Worm (Caenorhabditis elegans) whole organism, L4 larva: ENCODE data around the gene Y73F4A.1.

Experiments
- F37D6.2 ChIP-seq: sonication (generic microtip); optimal IDR thresholded peaks from 2 replicates; lab custom pipeline; 2016; ENCODE audit warnings: mild to moderate bottlenecking, missing genetic modification characterization, missing compliant biosample characterization
- T20F7.1 ChIP-seq: fragments of 200-800 bp; sonication (Bioruptor generic); optimal IDR thresholded peaks from 2 replicates; lab custom pipeline; 2018; ENCODE audit warnings: mild to moderate bottlenecking, missing genetic modification characterization, missing compliant biosample characterization
- Y75B8A.6 ChIP-seq: fragments of 200-800 bp; sonication (Bioruptor generic); IDR thresholded peaks from 2 replicates; pipeline ENCODE4 v1.3.6; 2022; ENCODE audit warnings: missing genetic modification reagents, missing genetic modification characterization, missing compliant biosample characterization
- ZK337.2 ChIP-seq: fragments of 200-800 bp; sonication (Bioruptor generic); IDR thresholded peaks from 2 replicates; pipeline ENCODE4 v1.3.6; 2022; ENCODE audit warnings: missing genetic modification reagents, missing genetic modification characterization, missing compliant biosample characterization
- aha-1 ChIP-seq: fragments of 150-350 bp; peaks from one replicate; lab custom pipeline; 2014; ENCODE audit warnings: missing biosample characterization, missing genetic modification characterization
- arid-1 ChIP-seq: fragments of 200-800 bp; sonication (Bioruptor generic); conservative IDR thresholded peaks from 2 replicates; pipeline ENCODE4 v1.3.6; 2022; ENCODE audit warnings: missing genetic modification reagents, missing genetic modification characterization, missing compliant biosample characterization
- attf-4 ChIP-seq: sonication (generic microtip); optimal IDR thresholded peaks from 3 replicates; lab custom pipeline; 2017; ENCODE audit warnings: missing biosample characterization, missing genetic modification characterization
- ceh-20 ChIP-seq: fragments of 200-800 bp; sonication (Bioruptor generic); IDR thresholded peaks from 2 replicates; pipeline ENCODE4 v1.3.6; 2022; ENCODE audit warnings: missing genetic modification reagents, missing genetic modification characterization, missing compliant biosample characterization
- ceh-32 ChIP-seq: sonication (generic microtip); optimal IDR thresholded peaks from 2 replicates; lab custom pipeline; 2016; ENCODE audit warnings: mild to moderate bottlenecking, missing genetic modification characterization, missing compliant biosample characterization; ENCODE audit not compliant: poor library complexity
- ceh-44 ChIP-seq: fragments of 200-800 bp; sonication (Bioruptor generic); IDR thresholded peaks from 2 replicates; pipeline ENCODE4 v1.3.6; 2022; ENCODE audit warnings: missing genetic modification reagents, missing genetic modification characterization, missing compliant biosample characterization
- ceh-62 ChIP-seq: sonication (generic microtip); optimal IDR thresholded peaks from 2 replicates; lab custom pipeline; 2017; ENCODE audit warnings: missing biosample characterization, missing genetic modification characterization
- daf-16 ChIP-seq, 3 experiments: sonication (generic microtip); optimal IDR thresholded peaks; 2 replicates each; lab custom pipeline; 2016 to 2017; ENCODE audit warnings: missing genetic modification characterization in 3 of 3, missing genetic modification reagents in 3 of 3, mild to moderate bottlenecking in 2 of 3, missing compliant biosample characterization in 2 of 3, missing biosample characterization in 1 of 3, moderate library complexity in 1 of 3
- dmd-6 ChIP-seq: fragments of 200-800 bp; sonication (Bioruptor generic); IDR thresholded peaks from 2 replicates; pipeline ENCODE4 v1.3.6; 2022; ENCODE audit warnings: missing genetic modification reagents, missing genetic modification characterization, missing compliant biosample characterization
- dve-1 ChIP-seq: sonication (generic microtip); optimal IDR thresholded peaks from 2 replicates; lab custom pipeline; 2017; ENCODE audit warnings: antibody characterized with exemption, mild to moderate bottlenecking, missing genetic modification characterization, missing compliant biosample characterization; ENCODE audit not compliant: insufficient read depth
- fkh-10 ChIP-seq: fragments of 150-350 bp; optimal IDR thresholded peaks from 2 replicates; lab custom pipeline; 2014; ENCODE audit warnings: missing biosample characterization, missing genetic modification reagents, missing genetic modification characterization
- hif-1 ChIP-seq, 2 experiments: sonication (generic microtip); optimal IDR thresholded peaks; 2 replicates each; lab custom pipeline; 2016 to 2017; ENCODE audit warnings: missing compliant biosample characterization in 2 of 2, missing genetic modification characterization in 2 of 2, missing genetic modification reagents in 2 of 2, missing genotype in 2 of 2, mild to moderate bottlenecking in 1 of 2
- hlh-11 ChIP-seq: fragments of 200-800 bp; sonication (Bioruptor generic); optimal IDR thresholded peaks from 2 replicates; lab custom pipeline; 2018; ENCODE audit warnings: mild to moderate bottlenecking, missing genetic modification characterization, missing compliant biosample characterization
- hlh-30 ChIP-seq: sonication (generic microtip); optimal IDR thresholded peaks from 2 replicates; lab custom pipeline; 2017; ENCODE audit warnings: antibody characterized with exemption, mild to moderate bottlenecking, missing genetic modification characterization, missing compliant biosample characterization; ENCODE audit not compliant: insufficient read depth
- hmg-1.1 ChIP-seq: fragments of 200-800 bp; sonication (Bioruptor generic); IDR thresholded peaks from 2 replicates; pipeline ENCODE4 v1.3.6; 2022; ENCODE audit warnings: missing genetic modification reagents, missing genetic modification characterization, missing compliant biosample characterization
- jun-1 ChIP-seq: fragments of 150-350 bp; optimal IDR thresholded peaks from 2 replicates; lab custom pipeline; 2014; ENCODE audit warnings: missing biosample characterization, missing genetic modification reagents, missing genetic modification characterization
- lin-15B ChIP-seq: fragments of 150-350 bp; sonication (generic microtip); optimal IDR thresholded peaks from 3 replicates; lab custom pipeline; 2014; ENCODE audit warnings: missing biosample characterization, missing genetic modification characterization
- lin-38 ChIP-seq: fragments of 200-800 bp; sonication (Bioruptor generic); IDR thresholded peaks from 2 replicates; pipeline ENCODE4 v1.3.6; 2022; ENCODE audit warnings: missing genetic modification reagents, missing genetic modification characterization, missing compliant biosample characterization
- lsy-2 ChIP-seq, 2 experiments: fragments of 150-350 bp in 1 of 2; sonication (generic microtip) in 1 of 2; optimal IDR thresholded peaks; 2 replicates each; lab custom pipeline; 2014 to 2017; ENCODE audit warnings: missing biosample characterization in 2 of 2, missing genetic modification characterization in 2 of 2
- madf-9 ChIP-seq: fragments of 200-800 bp; sonication (Bioruptor generic); conservative IDR thresholded peaks from 2 replicates; pipeline ENCODE4 v1.3.6; 2022; ENCODE audit warnings: missing genetic modification reagents, missing genetic modification characterization, missing compliant biosample characterization
- mdl-1 ChIP-seq, 2 experiments: fragments of 150-350 bp in 1 of 2; sonication (generic microtip) in 1 of 2; optimal IDR thresholded peaks; 2 replicates each; lab custom pipeline; 2014 to 2017; ENCODE audit warnings: missing biosample characterization in 2 of 2, missing genetic modification characterization in 2 of 2
- mes-2 ChIP-seq: sonication (generic microtip); optimal IDR thresholded peaks from 2 replicates; lab custom pipeline; 2016; ENCODE audit warnings: missing genotype, mild to moderate bottlenecking, missing genetic modification characterization, missing compliant biosample characterization; ENCODE audit not compliant: poor library complexity, severe bottlenecking
- mxl-3 ChIP-seq: fragments of 200-800 bp; sonication (Bioruptor generic); optimal IDR thresholded peaks from 2 replicates; lab custom pipeline; 2018; ENCODE audit warnings: mild to moderate bottlenecking, missing genetic modification characterization, missing compliant biosample characterization
- nhr-11 ChIP-seq: fragments of 150-350 bp; optimal IDR thresholded peaks from 2 replicates; lab custom pipeline; 2014; ENCODE audit warnings: missing biosample characterization, missing genetic modification characterization
- nhr-28 ChIP-seq: fragments of 150-350 bp; optimal IDR thresholded peaks from 2 replicates; lab custom pipeline; 2014; ENCODE audit warnings: missing biosample characterization, missing genetic modification characterization
- nhr-41 ChIP-seq: fragments of 200-800 bp; sonication (Bioruptor generic); IDR thresholded peaks from 2 replicates; pipeline ENCODE4 v1.3.6; 2022; ENCODE audit warnings: missing genetic modification reagents, missing genetic modification characterization, missing compliant biosample characterization
- nhr-42 ChIP-seq: fragments of 200-800 bp; sonication (Bioruptor generic); IDR thresholded peaks from 2 replicates; pipeline ENCODE4 v1.3.6; 2022; ENCODE audit warnings: missing genetic modification characterization, missing compliant biosample characterization
- nhr-48 ChIP-seq: sonication (generic microtip); optimal IDR thresholded peaks from 2 replicates; lab custom pipeline; 2016; ENCODE audit warnings: mild to moderate bottlenecking, missing genetic modification characterization, missing compliant biosample characterization
- pha-4 ChIP-seq, 2 experiments: fragments of 150-350 bp in 1 of 2; fragments of 200-800 bp in 1 of 2; sonication (Bioruptor generic) in 1 of 2; IDR thresholded peaks in 1 of 2; optimal IDR thresholded peaks in 1 of 2; 2 replicates each; pipeline versions ENCODE4 v1.3.6 to Lab custom; 2014 to 2022; ENCODE audit warnings: missing genetic modification characterization in 2 of 2, missing genetic modification reagents in 2 of 2, missing biosample characterization in 1 of 2, missing compliant biosample characterization in 1 of 2
- pqm-1 ChIP-seq: sonication (generic microtip); optimal IDR thresholded peaks from 2 replicates; lab custom pipeline; 2017; ENCODE audit warnings: missing biosample characterization, missing genetic modification characterization
- set-16 ChIP-seq: fragments of 200-800 bp; sonication (Bioruptor generic); IDR thresholded peaks from 2 replicates; pipeline ENCODE4 v1.3.6; 2022; ENCODE audit warnings: missing genetic modification reagents, missing genetic modification characterization, missing compliant biosample characterization
- snpc-1.2 ChIP-seq: fragments of 200-800 bp; sonication (Bioruptor generic); IDR thresholded peaks from 2 replicates; pipeline ENCODE4 v1.3.6; 2022; ENCODE audit warnings: missing genetic modification reagents, missing genetic modification characterization, missing compliant biosample characterization
- zip-2 ChIP-seq: fragments of 150-350 bp; optimal IDR thresholded peaks from 2 replicates; lab custom pipeline; 2014; ENCODE audit warnings: missing biosample characterization, missing genetic modification characterization

Y73F4A.1 gene

DNA sequence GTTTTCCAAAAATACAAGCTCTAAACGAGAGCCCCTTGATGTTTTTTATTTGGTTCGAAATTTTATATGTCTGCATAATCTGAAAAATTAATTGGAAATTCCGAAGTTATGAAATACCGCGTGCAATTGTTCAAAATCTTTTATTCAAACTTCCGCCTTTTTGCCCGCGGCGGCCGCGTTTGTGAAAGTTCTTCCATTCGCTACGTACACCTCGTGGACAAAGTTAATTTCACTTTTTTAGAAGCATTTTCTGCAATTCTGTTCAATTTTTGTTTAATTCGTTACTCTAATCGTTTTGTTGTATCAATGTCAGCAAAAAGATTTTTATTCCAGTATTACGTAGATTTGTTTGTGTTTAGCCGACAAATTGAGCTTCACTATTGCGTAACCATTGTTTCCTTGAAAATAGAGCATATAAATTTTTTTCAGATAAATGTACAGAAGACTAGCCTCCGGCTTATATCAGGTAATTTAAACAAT is 29.1 kb upstream of the Y73F4A.1 start, which contains the start of gene mppb-1 (continued):
- no peak for TF ChIP-seq jun-1
- TF ChIP-seq mdl-1 (tag; optimal IDR thresholded peaks at IDR 0.05; lab: Kevin White, UChicago) = peak in 1 of 2 experiments; percentile 61
- TF ChIP-seq ceh-44 (GFP tag; lab: Robert Waterston, UW) = peak; percentile 84
- peak; percentile 55 for TF ChIP-seq nhr-28 (tag; lab: Kevin White, UChicago)
- TF ChIP-seq Y75B8A.6 (GFP tag; lab: Robert Waterston, UW) = 0 out of 2 replicates have a peak, but pooled peaks have one; percentile 16
- TF ChIP-seq snpc-1.2 (GFP tag; lab: Robert Waterston, UW) = peak; percentile 56; the same call in 1 of the 2 replicates
- TF ChIP-seq hlh-30 = peak; percentile 63
- no peak for TF ChIP-seq nhr-11 (tag; lab: Kevin White, UChicago)
- TF ChIP-seq ZK337.2 (GFP tag; lab: Robert Waterston, UW) = peak; percentile 94
- peak; percentile 76 for TF ChIP-seq fkh-10 (GFP tag; lab: Kevin White, UChicago)
- TF ChIP-seq hif-1 (tag; optimal IDR thresholded peaks at IDR 0.05; lab: Kevin White, UChicago) = peak in 1 of 2 experiments; percentile 95
- peak; percentile 84 for TF ChIP-seq madf-9 (GFP tag; lab: Robert Waterston, UW)
- no peak for TF ChIP-seq arid-1 (GFP tag; lab: Robert Waterston, UW)
- TF ChIP-seq pha-4 (GFP tag; IDR thresholded peaks at IDR 0.05; lab: Robert Waterston, UW) = peak; percentile 62; the same call in 1 of the 2 replicates
- TF ChIP-seq pha-4 (tag; optimal IDR thresholded peaks at IDR 0.05; lab: Kevin White, UChicago) = peak; percentile 15
- no peak for TF ChIP-seq ceh-62
- TF ChIP-seq mxl-3 = peak; percentile 51
- TF ChIP-seq nhr-42 (GFP tag; lab: Robert Waterston, UW) = 0 out of 2 replicates have a peak, but pooled peaks have one; percentile 34
- TF ChIP-seq lsy-2 (tag; optimal IDR thresholded peaks at IDR 0.05; lab: Kevin White, UChicago) = peak in 1 of 2 experiments; percentile 87

DNA sequence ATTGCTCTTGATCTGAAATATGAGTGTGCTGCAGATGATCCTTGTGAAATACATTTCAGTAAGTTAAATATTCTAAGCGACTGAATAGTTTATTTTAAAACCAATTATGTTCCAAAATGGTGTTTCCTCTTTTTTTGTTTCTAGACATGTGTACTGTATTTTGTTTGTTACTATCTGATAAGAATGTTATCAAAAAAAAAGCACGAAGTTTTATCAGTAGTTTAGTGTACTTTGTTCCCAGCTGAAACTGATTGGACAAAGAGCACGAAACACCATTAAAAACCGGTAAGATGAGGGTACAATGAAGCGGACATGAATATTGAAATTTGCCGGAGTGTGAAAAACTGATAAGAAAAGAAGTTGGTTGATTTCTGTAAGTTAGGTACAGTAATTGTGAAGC is 25.0 kb upstream of the Y73F4A.1 start:
- no peak for TF ChIP-seq daf-16 (GFP tag; optimal IDR thresholded peaks at IDR 0.05; lab: Kevin White, UChicago)
- peak; percentile 57 for TF ChIP-seq daf-16 (tag; optimal IDR thresholded peaks at IDR 0.05; lab: Kevin White, UChicago)
- TF ChIP-seq lin-38 (GFP tag; lab: Robert Waterston, UW) = no peak
- TF ChIP-seq dmd-6 (GFP tag; lab: Robert Waterston, UW) = peak; percentile 44; the same call in 1 of the 2 replicates
- no peak for TF ChIP-seq lin-15B (tag; lab: Kevin White, UChicago)
- TF ChIP-seq nhr-41 = no peak
- no peak for TF ChIP-seq attf-4 (tag; lab: Kevin White, UChicago)
- TF ChIP-seq aha-1 (tag; lab: Kevin White, UChicago) = peak; percentile 40
- TF ChIP-seq hmg-1.1 (GFP tag; lab: Robert Waterston, UW) = no peak
- TF ChIP-seq dve-1 = peak; percentile 66
- no peak for TF ChIP-seq set-16 (GFP tag; lab: Robert Waterston, UW)
- no peak for TF ChIP-seq mes-2 (tag; lab: Kevin White, UChicago)
- peak; percentile 40 for TF ChIP-seq pqm-1 (tag; lab: Kevin White, UChicago)
- peak; percentile 24 for TF ChIP-seq T20F7.1 (GFP tag; lab: Kevin White, UChicago)
- peak; percentile 9 for TF ChIP-seq nhr-48
- TF ChIP-seq zip-2 (tag; lab: Kevin White, UChicago) = no peak
- no peak for TF ChIP-seq ceh-20 (GFP tag; lab: Robert Waterston, UW)
- TF ChIP-seq hlh-11 (tag; lab: Kevin White, UChicago) = peak; percentile 57
- TF ChIP-seq ceh-32 = no peak
- TF ChIP-seq F37D6.2 (tag; lab: Kevin White, UChicago) = no peak
